Worm (Caenorhabditis elegans): ENCODE measurements around the gene glt-5.

DNA sequence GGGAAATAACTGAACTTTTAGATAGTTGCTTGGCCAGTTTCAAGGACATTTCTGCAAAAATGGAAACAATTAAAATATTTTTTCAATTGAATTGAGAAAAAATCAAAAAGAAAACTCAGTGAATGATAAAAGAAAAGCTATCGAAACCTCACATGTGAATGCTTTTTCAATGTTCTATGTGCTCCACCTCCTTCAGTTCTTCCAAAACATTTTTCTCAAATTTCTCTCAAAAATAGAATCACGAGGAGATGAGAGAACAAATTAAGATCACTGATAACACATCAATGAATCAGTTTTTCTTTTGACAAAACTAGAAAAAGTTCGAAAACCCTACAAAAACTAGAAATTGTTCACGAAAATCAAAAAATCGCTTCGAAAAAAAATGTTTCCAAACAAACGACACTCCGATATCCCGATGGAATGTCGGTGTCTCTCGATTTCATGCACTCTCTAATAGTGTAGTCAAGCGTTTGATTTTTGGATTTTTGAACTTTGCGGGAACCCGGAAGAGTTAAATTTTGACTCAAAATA, 22.0 kb downstream of the glt-5 start, which contains the start of gene ZK1320.9:
- no peak for TF ChIP-seq ceh-31 (tag; optimal IDR thresholded peaks at IDR 0.05)
- no peak for TF ChIP-seq pha-4 (tag; optimal IDR thresholded peaks at IDR 0.05)
- TF ChIP-seq ama-1 (optimal IDR thresholded peaks at IDR 0.05), result no peak
- TF ChIP-seq tbx-2 (tag; optimal IDR thresholded peaks at IDR 0.05), result no peak
- TF ChIP-seq ttx-3 (tag; optimal IDR thresholded peaks at IDR 0.05), result no peak
